ENCODE assay signal across 4 fruit fly cellular contexts in genomic region chr3R:27253921-27254376, dm6.
TF ChIP-seq lines count a peak whose summit lies in the region.

No protein-coding gene starts in this region.

- TF ChIP-seq CTCF in whole organism, embryonic (GFP tag; optimal IDR thresholded peaks at IDR 0.05; lab: Kevin White, UChicago), result no peak

TF ChIP-seq in whole organism, adult, 20 proteins besides CTCF, POLR2A, EP300 and RAD21:
- no peak for TF ChIP-seq toe (GFP tag; optimal IDR thresholded peaks at IDR 0.05; lab: Kevin White, UChicago)
- peak; percentile 32 for TF ChIP-seq CG33017 (tag; optimal IDR thresholded peaks at IDR 0.05; lab: Kevin White, UChicago)
- peak; percentile 21 for TF ChIP-seq CG14711 (tag; optimal IDR thresholded peaks at IDR 0.05; lab: Kevin White, UChicago)

TF ChIP-seq in whole organism, embryonic, 481 proteins besides CTCF, POLR2A, EP300 and RAD21 (continues in another document):
- TF ChIP-seq CG4282 (GFP tag; optimal IDR thresholded peaks at IDR 0.05; lab: Kevin White, UChicago) (no peak), chm (GFP tag; IDR thresholded peaks at IDR 0.05; lab: Robert Waterston, UW) (no peak), ATbp (GFP tag; optimal IDR thresholded peaks at IDR 0.05; lab: Kevin White, UChicago) (peak; percentile 61), CG4360 (GFP tag; IDR thresholded peaks at IDR 0.05; lab: Robert Waterston, UW) (0 out of 2 replicates have a peak, but pooled peaks have one; percentile 32), CG8290 (GFP tag; optimal IDR thresholded peaks at IDR 0.05; lab: Kevin White, UChicago) (no peak), CG8290 (tag; optimal IDR thresholded peaks at IDR 0.05; lab: Kevin White, UChicago) (no peak), ftz-f1 (GFP tag; optimal IDR thresholded peaks at IDR 0.05; lab: Kevin White, UChicago) (no peak), bab2 (GFP tag; optimal IDR thresholded peaks at IDR 0.05; lab: Kevin White, UChicago) (no peak), CG1233 (GFP tag; optimal IDR thresholded peaks at IDR 0.05; lab: Kevin White, UChicago) (peak; percentile 28), CG7357 (GFP tag; IDR thresholded peaks at IDR 0.05; lab: Robert Waterston, UW) (no peak), Sin3A (optimal IDR thresholded peaks at IDR 0.05; lab: Kevin White, UChicago) (no peak), Med (GFP tag; lab: Kevin White, UChicago) (peak; percentile 49), sug (tag; optimal IDR thresholded peaks at IDR 0.05; lab: Kevin White, UChicago) (peak; percentile 96), Xrp1 (GFP tag; IDR thresholded peaks at IDR 0.05; lab: Robert Waterston, UW) (peak; percentile 24; the same call in 1 of the 2 replicates), CG15479 (GFP tag; optimal IDR thresholded peaks at IDR 0.05; lab: Kevin White, UChicago) (peak; percentile 11), repo (GFP tag; optimal IDR thresholded peaks at IDR 0.05; lab: Kevin White, UChicago) (no peak), mld (GFP tag; IDR thresholded peaks at IDR 0.05; lab: Robert Waterston, UW; ENCODE audit: partially characterized antibody) (no peak), wdn (GFP tag; IDR thresholded peaks at IDR 0.05; lab: Robert Waterston, UW) (no peak), cg (GFP tag; optimal IDR thresholded peaks at IDR 0.05; lab: Kevin White, UChicago) (peak; percentile 3), sr (GFP tag; IDR thresholded peaks at IDR 0.05; lab: Robert Waterston, UW) (no peak), mirr (GFP tag; optimal IDR thresholded peaks at IDR 0.05; lab: Kevin White, UChicago) (peak; percentile 32), bsh (GFP tag; optimal IDR thresholded peaks at IDR 0.05; lab: Kevin White, UChicago) (peak in 1 of 2 experiments; percentile 52), CG12219 (GFP tag; optimal IDR thresholded peaks at IDR 0.05; lab: Kevin White, UChicago) (no peak), MTF-1 (GFP tag; optimal IDR thresholded peaks at IDR 0.05; lab: Kevin White, UChicago; ENCODE audit: borderline replicate concordance) (no peak), CG12744 (GFP tag; optimal IDR thresholded peaks at IDR 0.05; lab: Kevin White, UChicago) (no peak), CG2875 (GFP tag; optimal IDR thresholded peaks at IDR 0.05; lab: Kevin White, UChicago) (peak; percentile 41), wek (GFP tag; optimal IDR thresholded peaks at IDR 0.05; lab: Kevin White, UChicago) (peak; percentile 22), sens (GFP tag; lab: Kevin White, UChicago) (peak; percentile 79), CG17912 (GFP tag; optimal IDR thresholded peaks at IDR 0.05; lab: Kevin White, UChicago) (peak; percentile 18), CG6813 (GFP tag; optimal IDR thresholded peaks at IDR 0.05; lab: Kevin White, UChicago) (peak; percentile 31)

TF ChIP-seq in whole organism, prepupa, 60 proteins besides CTCF, POLR2A, EP300 and RAD21:
- TF ChIP-seq CG6854 (GFP tag; optimal IDR thresholded peaks at IDR 0.05; lab: Kevin White, UChicago) (no peak), fkh (GFP tag; optimal IDR thresholded peaks at IDR 0.05; lab: Kevin White, UChicago) (peak; percentile 47), Eip78C (GFP tag; lab: Kevin White, UChicago) (peak; percentile 42), CG3032 (tag; optimal IDR thresholded peaks at IDR 0.05; lab: Kevin White, UChicago) (no peak), svp (GFP tag; lab: Kevin White, UChicago) (no peak), Lpt (GFP tag; optimal IDR thresholded peaks at IDR 0.05; lab: Kevin White, UChicago) (no peak)

TF ChIP-seq in whole organism, pupa, 21 proteins besides CTCF, POLR2A, EP300 and RAD21:
- TF ChIP-seq CG12605 (GFP tag; IDR thresholded peaks at IDR 0.05; lab: Robert Waterston, UW), result no peak
- TF ChIP-seq CG34367 (tag; optimal IDR thresholded peaks at IDR 0.05; lab: Kevin White, UChicago), result peak; percentile 19
- no peak for TF ChIP-seq Snoo (tag; optimal IDR thresholded peaks at IDR 0.05; lab: Kevin White, UChicago)
- TF ChIP-seq Ets98B (GFP tag; IDR thresholded peaks at IDR 0.05; lab: Robert Waterston, UW), result no peak
- TF ChIP-seq CG14655 (GFP tag; optimal IDR thresholded peaks at IDR 0.05; lab: Kevin White, UChicago), result no peak
- TF ChIP-seq CG9948 (tag; optimal IDR thresholded peaks at IDR 0.05; lab: Kevin White, UChicago), result no peak
- peak; percentile 24 for TF ChIP-seq EcR (GFP tag; optimal IDR thresholded peaks at IDR 0.05; lab: Kevin White, UChicago)
